Worm (Caenorhabditis elegans) whole organism, L4 larva: ENCODE results near the gene bgnt-1.5.
A peak's percentile ranks its signal among the peaks of the same experiment; 100 is the strongest.

ENCODE experiments used
- F10B5.3 ChIP-seq: sonication (generic microtip); optimal IDR thresholded peaks from 2 replicates; lab custom pipeline; 2016; ENCODE audit warnings: mild to moderate bottlenecking, missing genetic modification characterization, missing compliant biosample characterization
- F44E2.7 ChIP-seq: fragments of 200-800 bp; sonication (Bioruptor generic); IDR thresholded peaks from 2 replicates; pipeline ENCODE4 v2.1.2; 2022; ENCODE audit warnings: missing genetic modification characterization, missing compliant biosample characterization
- F49E8.2 ChIP-seq: sonication (generic microtip); optimal IDR thresholded peaks from 2 replicates; lab custom pipeline; 2016; ENCODE audit warnings: missing compliant biosample characterization, mild to moderate bottlenecking, missing genetic modification characterization, borderline replicate concordance
- R02D3.7 ChIP-seq: fragments of 150-350 bp; sonication (generic microtip); optimal IDR thresholded peaks from 3 replicates; lab custom pipeline; 2014; ENCODE audit warnings: missing biosample characterization, missing genetic modification characterization
- T26A8.4 ChIP-seq: fragments of 200-800 bp; sonication (Bioruptor generic); IDR thresholded peaks from 2 replicates; pipeline ENCODE4 v1.3.6; 2022; ENCODE audit warnings: missing genetic modification characterization, missing compliant biosample characterization
- Y48G9A.11 ChIP-seq: fragments of 200-800 bp; sonication (Bioruptor generic); IDR thresholded peaks from 2 replicates; pipeline ENCODE4 v1.3.6; 2022; ENCODE audit warnings: missing genetic modification reagents, missing genetic modification characterization, missing compliant biosample characterization
- aly-2 ChIP-seq: sonication (generic microtip); optimal IDR thresholded peaks from 2 replicates; lab custom pipeline; 2018; ENCODE audit warnings: missing biosample characterization, missing genetic modification characterization
- ama-1 ChIP-seq: fragments of 150-350 bp; optimal IDR thresholded peaks from 2 replicates; lab custom pipeline; 2014; ENCODE audit warnings: inconsistent platforms, mixed read lengths
- attf-4 ChIP-seq: sonication (generic microtip); optimal IDR thresholded peaks from 3 replicates; lab custom pipeline; 2017; ENCODE audit warnings: missing biosample characterization, missing genetic modification characterization
- ceh-32 ChIP-seq: sonication (generic microtip); optimal IDR thresholded peaks from 2 replicates; lab custom pipeline; 2016; ENCODE audit warnings: mild to moderate bottlenecking, missing genetic modification characterization, missing compliant biosample characterization; ENCODE audit not compliant: poor library complexity
- ceh-62 ChIP-seq: sonication (generic microtip); optimal IDR thresholded peaks from 2 replicates; lab custom pipeline; 2017; ENCODE audit warnings: missing biosample characterization, missing genetic modification characterization
- cey-2 ChIP-seq: sonication (generic microtip); optimal IDR thresholded peaks from 3 replicates; lab custom pipeline; 2017; ENCODE audit warnings: missing genetic modification characterization, mild to moderate bottlenecking, missing compliant biosample characterization, antibody characterized with exemption, borderline replicate concordance; ENCODE audit not compliant: insufficient read depth
- daf-16 ChIP-seq, 3 experiments: sonication (generic microtip); optimal IDR thresholded peaks; 2 replicates each; lab custom pipeline; 2016 to 2017; ENCODE audit warnings: missing genetic modification characterization in 3 of 3, missing genetic modification reagents in 3 of 3, mild to moderate bottlenecking in 2 of 3, missing compliant biosample characterization in 2 of 3, missing biosample characterization in 1 of 3, moderate library complexity in 1 of 3
- daf-19 ChIP-seq: fragments of 200-800 bp; sonication (Bioruptor generic); conservative IDR thresholded peaks from 2 replicates; pipeline ENCODE4 v1.3.6; 2022; ENCODE audit warnings: missing genetic modification characterization, missing compliant biosample characterization
- daf-8 ChIP-seq: fragments of 200-800 bp; sonication (Bioruptor generic); IDR thresholded peaks from 2 replicates; pipeline ENCODE4 v1.3.6; 2022; ENCODE audit warnings: missing genetic modification characterization, missing compliant biosample characterization
- dmd-6 ChIP-seq: fragments of 200-800 bp; sonication (Bioruptor generic); IDR thresholded peaks from 2 replicates; pipeline ENCODE4 v1.3.6; 2022; ENCODE audit warnings: missing genetic modification reagents, missing genetic modification characterization, missing compliant biosample characterization
- egl-43 ChIP-seq: fragments of 200-800 bp; sonication (Bioruptor generic); IDR thresholded peaks from 2 replicates; pipeline ENCODE4 v1.3.6; 2022; ENCODE audit warnings: missing genetic modification reagents, missing genetic modification characterization, missing compliant biosample characterization
- fkh-10 ChIP-seq: fragments of 150-350 bp; optimal IDR thresholded peaks from 2 replicates; lab custom pipeline; 2014; ENCODE audit warnings: missing biosample characterization, missing genetic modification reagents, missing genetic modification characterization
- fos-1 ChIP-seq: fragments of 150-350 bp; optimal IDR thresholded peaks from 2 replicates; lab custom pipeline; 2014; ENCODE audit warnings: missing biosample characterization, missing genetic modification characterization
- hif-1 ChIP-seq, 2 experiments: sonication (generic microtip); optimal IDR thresholded peaks; 2 replicates each; lab custom pipeline; 2016 to 2017; ENCODE audit warnings: missing compliant biosample characterization in 2 of 2, missing genetic modification characterization in 2 of 2, missing genetic modification reagents in 2 of 2, missing genotype in 2 of 2, mild to moderate bottlenecking in 1 of 2
- hlh-11 ChIP-seq: fragments of 200-800 bp; sonication (Bioruptor generic); optimal IDR thresholded peaks from 2 replicates; lab custom pipeline; 2018; ENCODE audit warnings: mild to moderate bottlenecking, missing genetic modification characterization, missing compliant biosample characterization
- hlh-30 ChIP-seq: sonication (generic microtip); optimal IDR thresholded peaks from 2 replicates; lab custom pipeline; 2017; ENCODE audit warnings: antibody characterized with exemption, mild to moderate bottlenecking, missing genetic modification characterization, missing compliant biosample characterization; ENCODE audit not compliant: insufficient read depth
- hmg-1.1 ChIP-seq: fragments of 200-800 bp; sonication (Bioruptor generic); IDR thresholded peaks from 2 replicates; pipeline ENCODE4 v1.3.6; 2022; ENCODE audit warnings: missing genetic modification reagents, missing genetic modification characterization, missing compliant biosample characterization
- jun-1 ChIP-seq: fragments of 150-350 bp; optimal IDR thresholded peaks from 2 replicates; lab custom pipeline; 2014; ENCODE audit warnings: missing biosample characterization, missing genetic modification reagents, missing genetic modification characterization
- lim-7 ChIP-seq: fragments of 200-800 bp; sonication (Bioruptor generic); IDR thresholded peaks from 2 replicates; pipeline ENCODE4 v1.3.6; 2022; ENCODE audit warnings: missing genetic modification characterization, missing compliant biosample characterization
- lin-1 ChIP-seq: fragments of 200-800 bp; sonication (Bioruptor generic); IDR thresholded peaks from 2 replicates; pipeline ENCODE4 v1.3.6; 2022; ENCODE audit warnings: missing genetic modification reagents, missing genetic modification characterization, missing compliant biosample characterization
- lin-39 ChIP-seq: fragments of 150-350 bp; optimal IDR thresholded peaks from 2 replicates; lab custom pipeline; 2014; ENCODE audit warnings: missing biosample characterization, missing genetic modification reagents, missing genetic modification characterization
- lir-3 ChIP-seq: sonication (generic microtip); optimal IDR thresholded peaks from 2 replicates; lab custom pipeline; 2016; ENCODE audit warnings: mild to moderate bottlenecking, missing genetic modification characterization, missing compliant biosample characterization
- madf-9 ChIP-seq: fragments of 200-800 bp; sonication (Bioruptor generic); conservative IDR thresholded peaks from 2 replicates; pipeline ENCODE4 v1.3.6; 2022; ENCODE audit warnings: missing genetic modification reagents, missing genetic modification characterization, missing compliant biosample characterization
- mdl-1 ChIP-seq, 2 experiments: fragments of 150-350 bp in 1 of 2; sonication (generic microtip) in 1 of 2; optimal IDR thresholded peaks; 2 replicates each; lab custom pipeline; 2014 to 2017; ENCODE audit warnings: missing biosample characterization in 2 of 2, missing genetic modification characterization in 2 of 2
- mep-1 ChIP-seq: fragments of 150-350 bp; sonication (generic microtip); optimal IDR thresholded peaks from 3 replicates; lab custom pipeline; 2014; ENCODE audit warnings: missing biosample characterization, missing genetic modification characterization
- mxl-2 ChIP-seq: fragments of 200-800 bp; sonication (Bioruptor generic); conservative IDR thresholded peaks from 2 replicates; pipeline ENCODE4 v1.3.6; 2022; ENCODE audit warnings: missing genetic modification reagents, missing genetic modification characterization, missing compliant biosample characterization
- nhr-10 ChIP-seq: fragments of 150-350 bp; optimal IDR thresholded peaks from 2 replicates; lab custom pipeline; 2014; ENCODE audit warnings: missing biosample characterization, missing genetic modification characterization
- nhr-11 ChIP-seq: fragments of 150-350 bp; optimal IDR thresholded peaks from 2 replicates; lab custom pipeline; 2014; ENCODE audit warnings: missing biosample characterization, missing genetic modification characterization
- nhr-28 ChIP-seq: fragments of 150-350 bp; optimal IDR thresholded peaks from 2 replicates; lab custom pipeline; 2014; ENCODE audit warnings: missing biosample characterization, missing genetic modification characterization
- nhr-42 ChIP-seq: fragments of 200-800 bp; sonication (Bioruptor generic); IDR thresholded peaks from 2 replicates; pipeline ENCODE4 v1.3.6; 2022; ENCODE audit warnings: missing genetic modification characterization, missing compliant biosample characterization
- nhr-76 ChIP-seq: fragments of 150-350 bp; optimal IDR thresholded peaks from 2 replicates; lab custom pipeline; 2014; ENCODE audit warnings: missing biosample characterization, missing genetic modification characterization
- rbr-2 ChIP-seq: sonication (generic microtip); optimal IDR thresholded peaks from 2 replicates; lab custom pipeline; 2016; ENCODE audit warnings: missing genotype, missing genetic modification characterization, missing compliant biosample characterization
- saeg-2 ChIP-seq: fragments of 200-800 bp; sonication (Bioruptor generic); IDR thresholded peaks from 2 replicates; pipeline ENCODE4 v1.3.6; 2022; ENCODE audit warnings: missing genetic modification reagents, missing genetic modification characterization, missing compliant biosample characterization
- skn-1 ChIP-seq: fragments of 150-350 bp; optimal IDR thresholded peaks from 2 replicates; lab custom pipeline; 2014; ENCODE audit warnings: missing biosample characterization, missing genetic modification characterization
- snpc-1.2 ChIP-seq: fragments of 200-800 bp; sonication (Bioruptor generic); IDR thresholded peaks from 2 replicates; pipeline ENCODE4 v1.3.6; 2022; ENCODE audit warnings: missing genetic modification reagents, missing genetic modification characterization, missing compliant biosample characterization
- tag-97 ChIP-seq: fragments of 200-800 bp; sonication (Bioruptor generic); IDR thresholded peaks from 2 replicates; pipeline ENCODE4 v1.3.6; 2022; ENCODE audit warnings: missing genetic modification characterization, missing compliant biosample characterization
- tra-1 ChIP-seq: fragments of 200-800 bp; sonication (Bioruptor generic); IDR thresholded peaks from 2 replicates; pipeline ENCODE4 v1.3.6; 2022; ENCODE audit warnings: missing genetic modification reagents, missing genetic modification characterization, missing compliant biosample characterization
- unc-130 ChIP-seq: sonication (generic microtip); optimal IDR thresholded peaks from 2 replicates; lab custom pipeline; 2016; ENCODE audit warnings: missing genetic modification reagents, missing genetic modification characterization, missing compliant biosample characterization
- unc-62 ChIP-seq, 3 experiments: fragments of 150-350 bp in 1 of 3; sonication (generic microtip); optimal IDR thresholded peaks in 2 of 3; peaks in 1 of 3; 1 replicate in 1 of 3; 2 replicates in 2 of 3; lab custom pipeline; 2014 to 2017; ENCODE audit warnings: missing biosample characterization in 3 of 3, missing genetic modification characterization in 3 of 3, missing genetic modification reagents in 3 of 3, missing genotype in 1 of 3
- zfp-2 ChIP-seq: sonication (generic microtip); optimal IDR thresholded peaks from 2 replicates; lab custom pipeline; 2016; ENCODE audit warnings: mild to moderate bottlenecking, missing genetic modification characterization, missing compliant biosample characterization
- zfp-3 ChIP-seq: fragments of 200-800 bp; sonication (Bioruptor generic); conservative IDR thresholded peaks from 2 replicates; pipeline ENCODE4 v1.3.6; 2022; ENCODE audit warnings: missing genetic modification reagents, missing genetic modification characterization, missing compliant biosample characterization
- zip-11 ChIP-seq: fragments of 200-800 bp; sonication (Bioruptor generic); IDR thresholded peaks from 2 replicates; pipeline ENCODE4 v1.3.6; 2022; ENCODE audit warnings: missing genetic modification characterization, missing compliant biosample characterization
- zip-2 ChIP-seq: fragments of 150-350 bp; optimal IDR thresholded peaks from 2 replicates; lab custom pipeline; 2014; ENCODE audit warnings: missing biosample characterization, missing genetic modification characterization
- ztf-11 ChIP-seq: fragments of 150-350 bp; optimal IDR thresholded peaks from 2 replicates; lab custom pipeline; 2014; ENCODE audit warnings: missing biosample characterization, missing genetic modification characterization

bgnt-1.5 gene

DNA sequence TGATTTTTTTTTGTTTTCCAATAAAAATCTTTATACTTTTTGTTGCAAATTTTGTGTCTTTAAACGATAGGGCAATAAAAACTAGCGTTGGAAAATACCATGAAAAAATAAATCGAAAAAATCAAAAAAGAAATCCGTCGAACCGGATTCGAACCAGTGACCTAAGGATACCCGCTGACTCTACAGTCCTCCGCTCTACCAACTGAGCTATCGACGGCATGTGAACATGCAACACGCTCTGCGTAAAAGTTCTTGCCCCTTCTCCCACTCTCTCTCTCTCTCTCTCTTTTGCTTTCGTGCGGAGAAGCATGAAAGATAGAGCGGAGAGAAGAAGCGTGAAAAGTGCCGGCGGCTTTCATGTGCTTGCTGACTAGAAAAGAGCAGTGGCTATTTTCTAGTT, 32.4 kb upstream of the bgnt-1.5 start (continued):
- TF ChIP-seq saeg-2 (GFP tag; lab: Robert Waterston, UW) (peak; percentile 77), madf-9 (GFP tag; lab: Robert Waterston, UW) (peak; percentile 90), R02D3.7 (tag; lab: Kevin White, UChicago) (no peak), jun-1 (peak; percentile 32), lin-39 (tag; lab: Kevin White, UChicago) (no peak), nhr-10 (no peak), zip-11 (peak; percentile 65; the same call in 1 of the 2 replicates), egl-43 (peak; percentile 95), fkh-10 (GFP tag; lab: Kevin White, UChicago) (peak; percentile 63), hif-1 (tag; optimal IDR thresholded peaks at IDR 0.05; lab: Kevin White, UChicago) (peak; percentile 33 to 51), lin-1 (GFP tag; lab: Robert Waterston, UW) (peak; percentile 67; the same call in 1 of the 2 replicates), dmd-6 (GFP tag; lab: Robert Waterston, UW) (peak; percentile 71), F49E8.2 (peak; percentile 39), tra-1 (GFP tag; lab: Robert Waterston, UW) (peak; percentile 67; the same call in 1 of the 2 replicates), hlh-30 (tag; lab: Kevin White, UChicago) (peak; percentile 70), mxl-2 (GFP tag; lab: Robert Waterston, UW) (peak; percentile 79; the same call in 1 of the 2 replicates), nhr-11 (tag; lab: Kevin White, UChicago) (no peak), hlh-11 (peak; percentile 41), lim-7 (GFP tag; lab: Robert Waterston, UW) (peak; percentile 94), rbr-2 (tag; lab: Kevin White, UChicago) (peak; percentile 64), skn-1 (tag; lab: Kevin White, UChicago) (no peak), nhr-76 (tag; lab: Kevin White, UChicago) (no peak), nhr-42 (GFP tag; lab: Robert Waterston, UW) (0 out of 2 replicates have a peak, but pooled peaks have one; percentile 71), nhr-28 (tag; lab: Kevin White, UChicago) (peak; percentile 46), T26A8.4 (no peak; the same call in 1 of the 2 replicates), fos-1 (no peak), snpc-1.2 (GFP tag; lab: Robert Waterston, UW) (peak; percentile 89), mdl-1 (tag; optimal IDR thresholded peaks at IDR 0.05; lab: Kevin White, UChicago) (peak; percentile 22 to 72), zip-2 (peak; percentile 40), aly-2 (tag; lab: Kevin White, UChicago) (no peak), mep-1 (tag; lab: Kevin White, UChicago) (no peak), lir-3 (tag; lab: Kevin White, UChicago) (peak; percentile 70), ceh-32 (tag; lab: Kevin White, UChicago) (peak; percentile 45), tag-97 (GFP tag; lab: Robert Waterston, UW) (no peak), ceh-62 (no peak), zfp-3 (GFP tag; lab: Robert Waterston, UW) (peak; percentile 65; the same call in 1 of the 2 replicates), unc-62 (GFP tag; optimal IDR thresholded peaks at IDR 0.05 in 1 of 2; lab: Kevin White, UChicago) (peak in 1 of 2 experiments; percentile 78), unc-62 (tag; optimal IDR thresholded peaks at IDR 0.05; lab: Kevin White, UChicago) (no peak), Y48G9A.11 (peak; percentile 75), daf-8 (GFP tag; lab: Robert Waterston, UW) (0 out of 2 replicates have a peak, but pooled peaks have one; percentile 58), daf-16 (GFP tag; optimal IDR thresholded peaks at IDR 0.05; lab: Kevin White, UChicago) (peak; percentile 59 to 81), daf-16 (tag; optimal IDR thresholded peaks at IDR 0.05; lab: Kevin White, UChicago) (peak; percentile 44), F10B5.3 (tag; lab: Kevin White, UChicago) (peak; percentile 53), hmg-1.1 (GFP tag; lab: Robert Waterston, UW) (peak; percentile 96), zfp-2 (tag; lab: Kevin White, UChicago) (no peak), ama-1 (lab: Kevin White, UChicago) (no peak), ztf-11 (tag; lab: Kevin White, UChicago) (no peak), unc-130 (GFP tag; lab: Kevin White, UChicago) (peak; percentile 14), cey-2 (no peak), attf-4 (tag; lab: Kevin White, UChicago) (no peak), F44E2.7 (GFP tag; lab: Robert Waterston, UW) (peak; percentile 91), daf-19 (0 out of 2 replicates have a peak, but pooled peaks have one; percentile 31)
